Worm (Caenorhabditis elegans) whole organism, young adult: ENCODE results near the gene hrpa-2.
A peak's percentile ranks its signal among the peaks of the same experiment; 100 is the strongest.

ENCODE experiments used
- B0261.1 ChIP-seq: sonication (generic microtip); optimal IDR thresholded peaks from 2 replicates; lab custom pipeline; 2016; ENCODE audit warnings: mild to moderate bottlenecking, missing genetic modification characterization, moderate library complexity, missing compliant biosample characterization
- F10E7.11 ChIP-seq: sonication (generic microtip); optimal IDR thresholded peaks from 2 replicates; lab custom pipeline; 2017; ENCODE audit warnings: mild to moderate bottlenecking, missing genetic modification characterization, moderate library complexity, missing compliant biosample characterization
- F33H1.4 ChIP-seq: fragments of 200-800 bp; sonication (Bioruptor generic); IDR thresholded peaks from 2 replicates; pipeline ENCODE4 v1.3.6; 2022; ENCODE audit warnings: missing genetic modification reagents, missing genetic modification characterization, missing compliant biosample characterization
- F37B4.10 ChIP-seq: fragments of 200-800 bp; sonication (Bioruptor generic); IDR thresholded peaks from 2 replicates; pipeline ENCODE4 v1.3.6; 2022; ENCODE audit warnings: missing genetic modification characterization, missing compliant biosample characterization
- K11D2.4 ChIP-seq: fragments of 200-800 bp; sonication (Bioruptor generic); IDR thresholded peaks from 2 replicates; pipeline ENCODE4 v1.3.6; 2022; ENCODE audit warnings: missing genetic modification reagents, missing genetic modification characterization, missing compliant biosample characterization
- K12H6.12 ChIP-seq: fragments of 200-800 bp; sonication (Bioruptor generic); optimal IDR thresholded peaks from 2 replicates; lab custom pipeline; 2018; ENCODE audit warnings: mild to moderate bottlenecking, missing genetic modification characterization, missing compliant biosample characterization
- T07F8.4 ChIP-seq: sonication (generic microtip); optimal IDR thresholded peaks from 2 replicates; lab custom pipeline; 2016; ENCODE audit warnings: mild to moderate bottlenecking, missing genetic modification characterization, moderate library complexity, missing compliant biosample characterization
- Y95B8A.8 ChIP-seq: fragments of 200-800 bp; sonication (Bioruptor generic); IDR thresholded peaks from 2 replicates; pipeline ENCODE4 v1.3.6; 2022; ENCODE audit warnings: missing genetic modification reagents, missing genetic modification characterization, missing compliant biosample characterization
- ceh-100 ChIP-seq: fragments of 200-800 bp; sonication (Bioruptor generic); IDR thresholded peaks from 2 replicates; pipeline ENCODE4 v1.3.6; 2022; ENCODE audit warnings: missing genetic modification reagents, missing genetic modification characterization, missing compliant biosample characterization
- ceh-79 ChIP-seq: sonication (generic microtip); optimal IDR thresholded peaks from 2 replicates; lab custom pipeline; 2017; ENCODE audit warnings: mild to moderate bottlenecking, missing genetic modification characterization, missing compliant biosample characterization
- dpff-1 ChIP-seq: sonication (generic microtip); optimal IDR thresholded peaks from 2 replicates; lab custom pipeline; 2017; ENCODE audit warnings: mild to moderate bottlenecking, missing genetic modification characterization, missing compliant biosample characterization
- egl-18 ChIP-seq: fragments of 200-800 bp; sonication (Bioruptor generic); IDR thresholded peaks from 2 replicates; pipeline ENCODE4 v1.3.6; 2022; ENCODE audit warnings: missing genetic modification reagents, missing genetic modification characterization, missing compliant biosample characterization
- him-1 ChIP-seq: sonication (generic microtip); optimal IDR thresholded peaks from 2 replicates; lab custom pipeline; 2016; ENCODE audit warnings: missing genotype, missing genetic modification reagents, missing genetic modification characterization, missing compliant biosample characterization
- hmg-1.2 ChIP-seq: fragments of 200-800 bp; sonication (Bioruptor generic); IDR thresholded peaks from 2 replicates; pipeline ENCODE4 v1.3.6; 2022; ENCODE audit warnings: missing genetic modification reagents, missing genetic modification characterization, missing compliant biosample characterization
- let-526 ChIP-seq: fragments of 200-800 bp; sonication (Bioruptor generic); IDR thresholded peaks from 2 replicates; pipeline ENCODE4 v1.3.6; 2022; ENCODE audit warnings: missing genetic modification reagents, missing genetic modification characterization, missing compliant biosample characterization
- lin-26 ChIP-seq: fragments of 200-800 bp; sonication (Bioruptor generic); IDR thresholded peaks from 2 replicates; pipeline ENCODE4 v1.3.6; 2022; ENCODE audit warnings: missing genetic modification reagents, missing genetic modification characterization, missing compliant biosample characterization
- lin-40 ChIP-seq: sonication (generic microtip); optimal IDR thresholded peaks from 2 replicates; lab custom pipeline; 2016; ENCODE audit warnings: missing genetic modification characterization, mild to moderate bottlenecking, missing compliant biosample characterization, missing genotype, missing genetic modification reagents
- lsy-27 ChIP-seq: sonication (generic microtip); optimal IDR thresholded peaks from 2 replicates; lab custom pipeline; 2017; ENCODE audit warnings: missing genetic modification characterization, mild to moderate bottlenecking, missing compliant biosample characterization, antibody characterized with exemption, missing genotype, borderline replicate concordance; ENCODE audit not compliant: insufficient read depth
- mes-4 ChIP-seq: sonication (generic microtip); optimal IDR thresholded peaks from 2 replicates; lab custom pipeline; 2016; ENCODE audit warnings: missing genotype, missing genetic modification characterization, missing compliant biosample characterization
- nhr-80 ChIP-seq: sonication (generic microtip); optimal IDR thresholded peaks from 2 replicates; lab custom pipeline; 2016; ENCODE audit warnings: missing genetic modification characterization, missing compliant biosample characterization
- nhr-90 ChIP-seq: sonication (generic microtip); optimal IDR thresholded peaks from 2 replicates; lab custom pipeline; 2016; ENCODE audit warnings: missing genotype, mild to moderate bottlenecking, missing genetic modification characterization, missing compliant biosample characterization

Gene hrpa-2

ce11 chrX:5265356-5265755 is 49.2 kb downstream of the hrpa-2 start:
- no peak for TF ChIP-seq egl-18 (GFP tag; lab: Robert Waterston, UW)
- TF ChIP-seq lsy-27 (tag; lab: Kevin White, UChicago), result no peak
- TF ChIP-seq dpff-1 (tag; lab: Kevin White, UChicago), result no peak
- TF ChIP-seq mes-4, result no peak
- TF ChIP-seq ceh-100 (GFP tag; lab: Robert Waterston, UW), result no peak
- TF ChIP-seq lin-40, result no peak
- no peak for TF ChIP-seq F10E7.11 (tag; lab: Kevin White, UChicago)
- TF ChIP-seq K11D2.4 (GFP tag; lab: Robert Waterston, UW), result no peak
- no peak for TF ChIP-seq lin-26 (GFP tag; lab: Robert Waterston, UW)
- no peak for TF ChIP-seq nhr-90 (tag; lab: Kevin White, UChicago)
- no peak for TF ChIP-seq ceh-79 (tag; lab: Kevin White, UChicago)
- TF ChIP-seq F33H1.4 (GFP tag; lab: Robert Waterston, UW), result no peak
- TF ChIP-seq T07F8.4 (tag; lab: Kevin White, UChicago), result no peak
- TF ChIP-seq F37B4.10, result no peak
- no peak for TF ChIP-seq hmg-1.2 (GFP tag; lab: Robert Waterston, UW)
- TF ChIP-seq B0261.1, result no peak

- no peak for TF ChIP-seq him-1
- TF ChIP-seq let-526 (GFP tag; lab: Robert Waterston, UW), result no peak
- TF ChIP-seq Y95B8A.8 (GFP tag; lab: Robert Waterston, UW), result no peak
- TF ChIP-seq nhr-80 (tag; lab: Kevin White, UChicago), result peak; percentile 21
- no peak for TF ChIP-seq K12H6.12 (tag; lab: Kevin White, UChicago)
Measured at ce11 chrX:5268062-5268461, 51.9 kb downstream of the hrpa-2 start.
